Worm (Caenorhabditis elegans) whole organism, young adult: Measurements from ENCODE around the gene chil-17.

Experiments
- B0336.3 ChIP-seq: fragments of 200-800 bp; sonication (Bioruptor generic); IDR thresholded peaks from 2 replicates; pipeline ENCODE4 v1.3.6; 2022; ENCODE audit warnings: missing genetic modification characterization, missing compliant biosample characterization
- C06A6.2 ChIP-seq: fragments of 200-800 bp; sonication (Bioruptor generic); conservative IDR thresholded peaks from 2 replicates; pipeline ENCODE4 v1.3.6; 2022; ENCODE audit warnings: missing genetic modification characterization, missing compliant biosample characterization
- F39B2.1 ChIP-seq: fragments of 200-800 bp; sonication (Bioruptor generic); IDR thresholded peaks from 2 replicates; pipeline ENCODE4 v1.3.6; 2022; ENCODE audit warnings: missing genetic modification reagents, missing genetic modification characterization, missing compliant biosample characterization
- F52B5.7 ChIP-seq: sonication (generic microtip); optimal IDR thresholded peaks from 2 replicates; lab custom pipeline; 2016; ENCODE audit warnings: mild to moderate bottlenecking, missing genetic modification characterization, missing compliant biosample characterization
- F55B11.4 ChIP-seq: sonication (generic microtip); optimal IDR thresholded peaks from 2 replicates; lab custom pipeline; 2016; ENCODE audit warnings: missing compliant biosample characterization, missing genetic modification characterization, borderline replicate concordance; ENCODE audit not compliant: insufficient read depth
- K11D2.4 ChIP-seq: fragments of 200-800 bp; sonication (Bioruptor generic); IDR thresholded peaks from 2 replicates; pipeline ENCODE4 v1.3.6; 2022; ENCODE audit warnings: missing genetic modification reagents, missing genetic modification characterization, missing compliant biosample characterization
- T26A5.8 ChIP-seq: sonication (generic microtip); optimal IDR thresholded peaks from 2 replicates; lab custom pipeline; 2016; ENCODE audit warnings: missing genetic modification characterization, missing compliant biosample characterization
- ama-1 ChIP-seq, 3 experiments: fragments of 150-350 bp in 1 of 3; sonication (generic microtip) in 2 of 3; optimal IDR thresholded peaks; 2 replicates each; lab custom pipeline; 2014 to 2018; ENCODE audit warnings: missing biosample characterization in 2 of 3, missing genetic modification characterization in 2 of 3, missing genetic modification reagents in 2 of 3
- atf-7 ChIP-seq: sonication (generic microtip); optimal IDR thresholded peaks from 2 replicates; lab custom pipeline; 2017; ENCODE audit warnings: mild to moderate bottlenecking, missing genetic modification characterization, missing compliant biosample characterization
- attf-6 ChIP-seq: fragments of 200-800 bp; sonication (Bioruptor generic); IDR thresholded peaks from 2 replicates; pipeline ENCODE4 v1.3.6; 2022; ENCODE audit warnings: missing genetic modification reagents, missing genetic modification characterization, missing compliant biosample characterization
- ccch-3 ChIP-seq: fragments of 200-800 bp; sonication (Bioruptor generic); optimal IDR thresholded peaks from 2 replicates; lab custom pipeline; 2018; ENCODE audit warnings: mild to moderate bottlenecking, missing genetic modification characterization, missing compliant biosample characterization
- cebp-2 ChIP-seq: fragments of 200-800 bp; sonication (Bioruptor generic); IDR thresholded peaks from 2 replicates; pipeline ENCODE4 v1.3.6; 2022; ENCODE audit warnings: missing genetic modification characterization, missing compliant biosample characterization
- ceh-100 ChIP-seq: fragments of 200-800 bp; sonication (Bioruptor generic); IDR thresholded peaks from 2 replicates; pipeline ENCODE4 v1.3.6; 2022; ENCODE audit warnings: missing genetic modification reagents, missing genetic modification characterization, missing compliant biosample characterization
- ceh-27 ChIP-seq: fragments of 200-800 bp; sonication (Bioruptor generic); optimal IDR thresholded peaks from 2 replicates; lab custom pipeline; 2018; ENCODE audit warnings: mild to moderate bottlenecking, missing genetic modification characterization, moderate library complexity, missing compliant biosample characterization
- ceh-58 ChIP-seq: fragments of 200-800 bp; sonication (Bioruptor generic); IDR thresholded peaks from 2 replicates; pipeline ENCODE4 v1.3.6; 2022; ENCODE audit warnings: missing genetic modification characterization, missing compliant biosample characterization
- ceh-79 ChIP-seq: sonication (generic microtip); optimal IDR thresholded peaks from 2 replicates; lab custom pipeline; 2017; ENCODE audit warnings: mild to moderate bottlenecking, missing genetic modification characterization, missing compliant biosample characterization
- die-1 ChIP-seq: sonication (generic microtip); optimal IDR thresholded peaks from 2 replicates; lab custom pipeline; 2016; ENCODE audit warnings: missing genotype, mild to moderate bottlenecking, missing genetic modification characterization, missing compliant biosample characterization
- efl-1 ChIP-seq: fragments of 150-350 bp; optimal IDR thresholded peaks from 2 replicates; lab custom pipeline; 2014; ENCODE audit warnings: missing biosample characterization, missing genetic modification reagents, missing genetic modification characterization
- egl-18 ChIP-seq: fragments of 200-800 bp; sonication (Bioruptor generic); IDR thresholded peaks from 2 replicates; pipeline ENCODE4 v1.3.6; 2022; ENCODE audit warnings: missing genetic modification reagents, missing genetic modification characterization, missing compliant biosample characterization
- egrh-3 ChIP-seq: fragments of 200-800 bp; sonication (Bioruptor generic); IDR thresholded peaks from 2 replicates; pipeline ENCODE4 v1.3.6; 2022; ENCODE audit warnings: missing genetic modification reagents, missing genetic modification characterization, missing compliant biosample characterization
- ekl-4 ChIP-seq: fragments of 200-800 bp; sonication (Bioruptor generic); IDR thresholded peaks from 2 replicates; pipeline ENCODE4 v1.3.6; 2022; ENCODE audit warnings: missing genetic modification reagents, missing genetic modification characterization, missing compliant biosample characterization
- fkh-3 ChIP-seq: sonication (generic microtip); optimal IDR thresholded peaks from 2 replicates; lab custom pipeline; 2016; ENCODE audit warnings: mild to moderate bottlenecking, missing genetic modification characterization, missing compliant biosample characterization
- him-1 ChIP-seq: sonication (generic microtip); optimal IDR thresholded peaks from 2 replicates; lab custom pipeline; 2016; ENCODE audit warnings: missing genotype, missing genetic modification reagents, missing genetic modification characterization, missing compliant biosample characterization
- hrde-1 ChIP-seq: sonication (generic microtip); optimal IDR thresholded peaks from 2 replicates; lab custom pipeline; 2016; ENCODE audit warnings: missing genetic modification characterization, mild to moderate bottlenecking, missing compliant biosample characterization, moderate library complexity, missing genotype, missing genetic modification reagents, borderline replicate concordance
- lin-35 ChIP-seq, 3 experiments: fragments of 150-350 bp in 2 of 3; sonication (generic microtip) in 1 of 3; optimal IDR thresholded peaks; 2 replicates each; lab custom pipeline; 2014 to 2018; ENCODE audit warnings: missing biosample characterization in 3 of 3, missing genetic modification characterization in 3 of 3, missing genetic modification reagents in 3 of 3
- lin-40 ChIP-seq: sonication (generic microtip); optimal IDR thresholded peaks from 2 replicates; lab custom pipeline; 2016; ENCODE audit warnings: missing genetic modification characterization, mild to moderate bottlenecking, missing compliant biosample characterization, missing genotype, missing genetic modification reagents
- lir-1 ChIP-seq: fragments of 200-800 bp; sonication (Bioruptor generic); conservative IDR thresholded peaks from 2 replicates; pipeline ENCODE4 v1.3.6; 2022; ENCODE audit warnings: missing genetic modification reagents, missing genetic modification characterization, missing compliant biosample characterization
- madf-10 ChIP-seq: sonication (generic microtip); optimal IDR thresholded peaks from 2 replicates; lab custom pipeline; 2016; ENCODE audit warnings: mild to moderate bottlenecking, missing genetic modification characterization, missing compliant biosample characterization
- madf-6 ChIP-seq: fragments of 200-800 bp; sonication (Bioruptor generic); IDR thresholded peaks from 2 replicates; pipeline ENCODE4 v1.3.6; 2022; ENCODE audit warnings: missing genetic modification reagents, missing genetic modification characterization, missing compliant biosample characterization
- mxl-1 ChIP-seq: sonication (generic microtip); optimal IDR thresholded peaks from 2 replicates; lab custom pipeline; 2016; ENCODE audit warnings: missing genetic modification characterization, missing compliant biosample characterization
- nhr-27 ChIP-seq: fragments of 200-800 bp; sonication (Bioruptor generic); optimal IDR thresholded peaks from 2 replicates; lab custom pipeline; 2018; ENCODE audit warnings: mild to moderate bottlenecking, missing genetic modification characterization, moderate library complexity, missing compliant biosample characterization
- pha-4 ChIP-seq: fragments of 150-350 bp; sonication (generic microtip); optimal IDR thresholded peaks from 2 replicates; lab custom pipeline; 2014; ENCODE audit warnings: missing biosample characterization, missing genetic modification reagents, missing genetic modification characterization
- sdz-38 ChIP-seq: sonication (generic microtip); optimal IDR thresholded peaks from 2 replicates; lab custom pipeline; 2016; ENCODE audit warnings: missing genotype, missing genetic modification characterization, missing compliant biosample characterization
- snpc-1.3 ChIP-seq: sonication (generic microtip); optimal IDR thresholded peaks from 2 replicates; lab custom pipeline; 2017; ENCODE audit warnings: missing genetic modification characterization, mild to moderate bottlenecking, missing compliant biosample characterization, antibody characterized with exemption, moderate library complexity, missing genotype, missing genetic modification reagents; ENCODE audit not compliant: insufficient read depth
- snpc-4 ChIP-seq, 5 experiments: fragments of 150-350 bp in 1 of 5; sonication (generic microtip) in 4 of 5; optimal IDR thresholded peaks; 2 replicates each; lab custom pipeline; 2014 to 2018; ENCODE audit warnings: missing genetic modification characterization in 5 of 5, missing biosample characterization in 3 of 5, antibody characterized with exemption in 2 of 5, mild to moderate bottlenecking in 2 of 5, missing compliant biosample characterization in 2 of 5, missing genotype in 2 of 5, moderate library complexity in 2 of 5, missing genetic modification reagents in 1 of 5
- sptf-2 ChIP-seq: fragments of 200-800 bp; sonication (Bioruptor generic); optimal IDR thresholded peaks from 2 replicates; lab custom pipeline; 2018; ENCODE audit warnings: mild to moderate bottlenecking, missing genetic modification characterization, missing compliant biosample characterization
- tbp1 ChIP-seq: fragments of 200-800 bp; sonication (Bioruptor generic); optimal IDR thresholded peaks from 2 replicates; lab custom pipeline; 2018; ENCODE audit warnings: mild to moderate bottlenecking, missing genetic modification characterization, missing compliant biosample characterization
- unc-62 ChIP-seq: fragments of 150-350 bp; optimal IDR thresholded peaks from 2 replicates; lab custom pipeline; 2014; ENCODE audit warnings: missing biosample characterization, missing genetic modification reagents, missing genetic modification characterization
- ztf-25 ChIP-seq: fragments of 200-800 bp; sonication (Bioruptor generic); IDR thresholded peaks from 2 replicates; pipeline ENCODE4 v1.3.6; 2022; ENCODE audit warnings: missing genetic modification reagents, missing genetic modification characterization, missing compliant biosample characterization

The chil-17 gene

DNA sequence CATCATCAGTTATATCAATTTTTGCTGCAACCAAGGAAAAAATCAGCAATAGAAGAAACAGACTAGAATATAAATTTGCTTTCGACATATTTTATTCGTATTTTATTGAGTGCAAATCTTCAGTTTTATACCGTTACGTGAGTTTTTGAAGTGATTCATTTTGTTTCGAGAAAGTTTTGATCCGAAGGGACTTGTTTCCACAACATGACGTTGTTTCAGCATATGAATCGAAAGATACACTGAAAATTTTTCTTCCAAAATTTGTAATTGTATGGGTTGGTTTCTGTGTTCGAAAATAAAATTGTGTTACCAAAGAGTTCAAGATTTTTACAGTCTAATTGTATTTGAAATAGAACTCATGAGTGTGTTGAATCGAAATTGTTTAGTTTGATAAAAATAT lies 40.0 kb upstream of the chil-17 start, which contains the start of gene T19H5.7:
TSS of gene T19H5.7 (minus strand) at position 101 of the 400 bp plus-strand sequence.
- TF ChIP-seq nhr-27 (tag; lab: Kevin White, UChicago) (no peak), fkh-3 (tag; lab: Kevin White, UChicago) (no peak), C06A6.2 (GFP tag; lab: Robert Waterston, UW) (no peak), lir-1 (no peak), die-1 (tag; lab: Kevin White, UChicago) (no peak), ekl-4 (GFP tag; lab: Robert Waterston, UW) (no peak), cebp-2 (GFP tag; lab: Robert Waterston, UW) (no peak), attf-6 (GFP tag; lab: Robert Waterston, UW) (no peak), K11D2.4 (GFP tag; lab: Robert Waterston, UW) (no peak), F39B2.1 (GFP tag; lab: Robert Waterston, UW) (no peak), egrh-3 (GFP tag; lab: Robert Waterston, UW) (no peak), T26A5.8 (tag; lab: Kevin White, UChicago) (no peak), egl-18 (GFP tag; lab: Robert Waterston, UW) (no peak), F52B5.7 (tag; lab: Kevin White, UChicago) (no peak), madf-10 (no peak), tbp1 (GFP tag; lab: Kevin White, UChicago) (no peak)

DNA sequence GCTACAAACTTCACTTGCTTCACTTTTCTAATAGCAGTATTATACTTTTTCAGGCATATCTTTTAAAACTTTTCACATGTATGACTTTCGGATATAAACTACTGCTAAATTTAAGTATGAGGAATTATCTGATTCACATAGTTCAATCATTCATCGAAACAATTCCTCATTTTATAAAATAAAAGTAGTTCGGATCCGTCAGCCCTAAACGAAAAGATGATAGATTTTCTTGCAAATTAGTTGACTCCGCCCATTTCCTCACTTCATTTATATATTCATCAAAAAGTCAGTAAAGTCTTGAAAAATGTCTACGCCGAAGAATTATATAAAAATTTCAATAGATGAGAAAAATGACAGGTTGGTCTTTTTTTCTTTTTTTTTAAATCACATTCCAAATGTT lies 37.6 kb upstream of the chil-17 start, which contains the start of gene chil-27:
TSS of gene chil-27 (plus strand) at position 301 of the 400 bp plus-strand sequence.
- no peak for TF ChIP-seq die-1 (tag; lab: Kevin White, UChicago)
- no peak for TF ChIP-seq ceh-58 (GFP tag; lab: Robert Waterston, UW)
- TF ChIP-seq nhr-27 (tag; lab: Kevin White, UChicago), result no peak
- TF ChIP-seq mxl-1 (tag; lab: Kevin White, UChicago), result no peak
- no peak for TF ChIP-seq sptf-2 (GFP tag; lab: Kevin White, UChicago)
- TF ChIP-seq madf-6 (GFP tag; lab: Robert Waterston, UW), result no peak
- no peak for TF ChIP-seq pha-4 (tag; lab: Kevin White, UChicago)
- no peak for TF ChIP-seq lir-1
- no peak for TF ChIP-seq atf-7
- TF ChIP-seq ama-1 (optimal IDR thresholded peaks at IDR 0.05; lab: Kevin White, UChicago), result no peak
- no peak for TF ChIP-seq ama-1 (GFP tag; optimal IDR thresholded peaks at IDR 0.05; lab: Kevin White, UChicago)
- no peak for TF ChIP-seq him-1 (tag; lab: Kevin White, UChicago)
- TF ChIP-seq B0336.3, result no peak
- no peak for TF ChIP-seq snpc-1.3
- no peak for TF ChIP-seq hrde-1 (tag; lab: Kevin White, UChicago)
- no peak for TF ChIP-seq unc-62
- TF ChIP-seq, all 124 proteins: peak for 0

DNA sequence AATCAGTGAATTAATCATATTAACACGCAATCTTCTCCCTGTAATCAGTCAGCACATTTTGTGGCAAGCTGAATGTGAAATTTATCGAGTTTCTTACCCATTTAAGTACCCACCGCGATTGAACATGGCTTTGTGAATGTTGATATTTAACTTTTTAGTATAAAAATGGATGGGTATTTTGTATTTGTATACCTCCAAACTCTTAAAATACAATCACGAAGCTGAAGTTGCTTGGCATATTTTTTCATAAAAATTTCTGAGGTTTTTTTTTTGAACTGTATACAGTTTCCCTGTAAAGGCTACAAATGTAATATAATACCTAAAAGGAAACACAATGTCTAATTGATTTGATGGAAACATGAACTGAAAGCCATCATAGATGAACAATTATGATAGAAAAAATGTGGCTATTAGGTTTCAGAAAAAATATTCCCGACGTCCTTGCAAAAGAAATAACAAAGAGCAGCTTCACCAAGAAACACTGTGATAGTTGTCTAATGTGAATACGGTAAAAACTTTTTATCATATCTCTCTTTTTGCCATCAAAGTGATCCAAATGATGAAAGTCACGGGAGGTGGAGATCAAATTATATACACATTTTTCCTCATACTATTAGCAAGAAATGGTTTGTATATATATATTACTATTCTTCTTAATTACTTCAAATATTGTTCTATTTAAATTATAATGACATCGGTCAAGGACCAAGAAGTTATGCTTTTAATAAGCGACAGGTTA lies 34.6 kb upstream of the chil-17 start, which contains the start of the genes chil-25 and chil-26:
TSS of gene chil-25 (minus strand) at position 101 of the 739 bp plus-strand sequence.
TSS of gene chil-26 (plus strand) at position 689 of the 739 bp plus-strand sequence.
- TF ChIP-seq mxl-1 (tag; lab: Kevin White, UChicago) (no peak), lin-35 (GFP tag; optimal IDR thresholded peaks at IDR 0.05; lab: Kevin White, UChicago) (no peak), egl-18 (GFP tag; lab: Robert Waterston, UW) (no peak), efl-1 (GFP tag; lab: Kevin White, UChicago) (no peak), ceh-79 (no peak), F55B11.4 (tag; lab: Kevin White, UChicago) (no peak), sdz-38 (tag; lab: Kevin White, UChicago) (no peak), ceh-27 (no peak), ztf-25 (GFP tag; lab: Robert Waterston, UW) (no peak), ceh-100 (GFP tag; lab: Robert Waterston, UW) (no peak), lin-40 (tag; lab: Kevin White, UChicago) (no peak), C06A6.2 (GFP tag; lab: Robert Waterston, UW) (no peak), attf-6 (GFP tag; lab: Robert Waterston, UW) (no peak), ccch-3 (GFP tag; lab: Kevin White, UChicago) (no peak), snpc-4 (GFP tag; optimal IDR thresholded peaks at IDR 0.05; lab: Kevin White, UChicago) (no peak), snpc-4 (tag; optimal IDR thresholded peaks at IDR 0.05; lab: Kevin White, UChicago) (no peak)
